Fruit fly (Drosophila melanogaster): ENCODE results near the gene CG3117.

DNA sequence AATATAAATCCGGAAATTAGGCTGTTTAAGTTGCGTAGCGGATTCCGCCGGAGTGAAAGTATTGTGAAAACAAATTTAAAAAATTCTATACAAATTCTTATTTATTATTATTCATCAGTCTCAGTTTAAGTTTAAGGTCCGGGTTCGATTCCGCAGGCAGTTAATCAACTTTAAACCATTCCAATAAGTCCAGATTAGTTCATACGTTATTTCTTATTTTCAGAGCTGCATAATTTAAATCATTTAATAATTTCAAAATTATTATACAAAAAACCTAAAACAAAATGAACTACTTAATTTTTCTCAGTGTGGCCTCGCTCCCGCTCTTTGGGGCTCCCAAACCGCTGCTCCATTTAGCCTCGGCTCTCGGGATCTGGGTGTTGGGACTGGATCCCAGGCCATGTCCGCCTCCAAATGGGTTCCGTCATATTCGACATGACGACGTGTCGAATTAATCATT is 16.6 kb downstream of the CG3117 start:
- TF ChIP-seq CG8478 (optimal IDR thresholded peaks at IDR 0.05) (no peak), CTCF (optimal IDR thresholded peaks at IDR 0.05) (no peak)

All from S2 (cell line).